Worm (Caenorhabditis elegans) whole organism, L1 larva: Measurements from ENCODE around the gene F53B3.3.
A peak's percentile ranks its signal among the peaks of the same experiment; 100 is the strongest.

Experiments used
- ceh-63 ChIP-seq: fragments of 200-800 bp; sonication (Bioruptor generic); optimal IDR thresholded peaks from 2 replicates; lab custom pipeline; 2018; ENCODE audit warnings: mild to moderate bottlenecking, missing genetic modification characterization, missing compliant biosample characterization
- ceh-8 ChIP-seq: fragments of 200-800 bp; sonication (Bioruptor generic); optimal IDR thresholded peaks from 2 replicates; lab custom pipeline; 2018; ENCODE audit warnings: mild to moderate bottlenecking, missing genetic modification characterization, moderate library complexity, missing compliant biosample characterization
- dsc-1 ChIP-seq: sonication (generic microtip); optimal IDR thresholded peaks from 2 replicates; lab custom pipeline; 2016; ENCODE audit warnings: mild to moderate bottlenecking, missing genetic modification characterization, missing compliant biosample characterization
- egl-13 ChIP-seq: sonication (generic microtip); optimal IDR thresholded peaks from 2 replicates; lab custom pipeline; 2016; ENCODE audit warnings: missing genotype, missing genetic modification reagents, missing genetic modification characterization, missing compliant biosample characterization
- fkh-10 ChIP-seq: sonication (generic microtip); optimal IDR thresholded peaks from 2 replicates; lab custom pipeline; 2017; ENCODE audit warnings: missing biosample characterization, missing genetic modification reagents, missing genetic modification characterization
- fkh-8 ChIP-seq: sonication (generic microtip); optimal IDR thresholded peaks from 2 replicates; lab custom pipeline; 2016; ENCODE audit warnings: mild to moderate bottlenecking, missing genetic modification characterization, missing compliant biosample characterization
- hlh-4 ChIP-seq: sonication (generic microtip); optimal IDR thresholded peaks from 2 replicates; lab custom pipeline; 2016; ENCODE audit warnings: mild to moderate bottlenecking, missing genetic modification characterization, missing compliant biosample characterization
- jun-1 ChIP-seq: fragments of 150-350 bp; optimal IDR thresholded peaks from 2 replicates; lab custom pipeline; 2014; ENCODE audit warnings: missing biosample characterization, missing genetic modification reagents, missing genetic modification characterization
- lin-14 ChIP-seq: fragments of 200-800 bp; sonication (Bioruptor generic); optimal IDR thresholded peaks from 2 replicates; lab custom pipeline; 2018; ENCODE audit warnings: mild to moderate bottlenecking, missing genetic modification characterization, moderate library complexity, missing compliant biosample characterization
- nhr-20 ChIP-seq: sonication (generic microtip); optimal IDR thresholded peaks from 2 replicates; lab custom pipeline; 2016; ENCODE audit warnings: mild to moderate bottlenecking, missing genetic modification characterization, missing compliant biosample characterization
- nhr-47 ChIP-seq: sonication (generic microtip); optimal IDR thresholded peaks from 2 replicates; lab custom pipeline; 2016; ENCODE audit warnings: mild to moderate bottlenecking, missing genetic modification characterization, moderate library complexity, missing compliant biosample characterization
- nhr-71 ChIP-seq: sonication (generic microtip); optimal IDR thresholded peaks from 2 replicates; lab custom pipeline; 2016; ENCODE audit warnings: mild to moderate bottlenecking, missing genetic modification characterization, moderate library complexity, missing compliant biosample characterization
- snpc-4 ChIP-seq: fragments of 150-350 bp; optimal IDR thresholded peaks from 2 replicates; lab custom pipeline; 2014; ENCODE audit warnings: missing biosample characterization, missing genetic modification characterization
- sox-4 ChIP-seq: sonication (generic microtip); optimal IDR thresholded peaks from 2 replicates; lab custom pipeline; 2016; ENCODE audit warnings: missing genetic modification characterization, missing compliant biosample characterization
- swsn-7 ChIP-seq: sonication (generic microtip); optimal IDR thresholded peaks from 2 replicates; lab custom pipeline; 2016; ENCODE audit warnings: missing genetic modification characterization, missing compliant biosample characterization
- unc-130 ChIP-seq: fragments of 150-350 bp; optimal IDR thresholded peaks from 2 replicates; lab custom pipeline; 2017; ENCODE audit warnings: missing biosample characterization, missing genetic modification characterization, inconsistent platforms
- unc-62 ChIP-seq: fragments of 150-350 bp; optimal IDR thresholded peaks from 2 replicates; lab custom pipeline; 2014; ENCODE audit warnings: missing biosample characterization, missing genetic modification reagents, missing genetic modification characterization
- xbp-1 ChIP-seq: sonication (generic microtip); optimal IDR thresholded peaks from 2 replicates; lab custom pipeline; 2016; ENCODE audit warnings: missing genetic modification characterization, missing compliant biosample characterization
- ztf-4 ChIP-seq: fragments of 150-350 bp; optimal IDR thresholded peaks from 2 replicates; lab custom pipeline; 2014; ENCODE audit warnings: missing biosample characterization, missing genetic modification characterization

Gene F53B3.3

DNA sequence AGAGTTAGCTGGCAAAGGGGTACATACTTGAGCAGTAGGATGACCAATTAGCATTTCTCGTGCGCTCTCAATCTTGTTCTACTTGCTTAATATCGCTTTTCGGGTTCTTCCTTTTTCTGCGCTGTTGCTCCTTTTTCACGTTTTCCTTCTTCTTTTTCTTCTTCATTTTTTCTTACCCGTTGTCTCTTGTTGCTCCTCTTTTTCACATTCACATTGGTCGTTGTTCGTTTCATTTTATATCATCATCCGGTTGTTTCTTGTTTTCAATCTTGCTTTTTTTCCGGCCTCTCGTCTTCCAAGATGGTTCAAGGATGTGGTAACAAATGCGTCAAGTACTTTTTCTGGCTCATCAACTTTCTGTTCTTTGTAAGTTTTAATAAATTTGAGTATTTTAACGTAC lies 50.8 kb downstream of the F53B3.3 start, which contains the start of gene tsp-6:
Gene tsp-6 (plus strand): TSS at position 301 of the 400 bp plus-strand sequence.
- TF ChIP-seq nhr-47 (tag; lab: Kevin White, UChicago), result no peak

DNA sequence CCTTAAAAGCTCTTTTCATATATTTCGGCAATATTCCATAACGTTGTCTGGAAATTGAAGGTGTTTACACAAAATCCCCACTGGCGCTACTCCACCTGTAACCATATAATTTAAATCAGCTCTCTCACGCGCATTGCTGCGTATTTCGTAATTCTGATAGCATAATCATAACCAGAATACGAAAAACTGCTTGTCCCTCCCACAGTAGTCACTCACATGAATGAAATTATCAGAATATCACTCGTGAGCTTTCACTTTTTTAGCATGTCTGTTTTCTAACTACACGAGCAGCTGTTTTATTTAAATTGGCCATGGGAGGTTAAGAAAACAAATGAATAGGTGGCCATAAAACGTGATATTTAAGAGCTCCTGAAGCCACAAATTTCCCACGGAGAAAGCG lies 51.2 kb downstream of the F53B3.3 start:
- TF ChIP-seq unc-62 (GFP tag; lab: Kevin White, UChicago), result no peak
- TF ChIP-seq sox-4 (tag; lab: Kevin White, UChicago), result peak; percentile 45
- no peak for TF ChIP-seq ceh-8 (GFP tag; lab: Kevin White, UChicago)
- TF ChIP-seq hlh-4 (tag; lab: Kevin White, UChicago), result peak; percentile 58
- no peak for TF ChIP-seq ceh-63 (GFP tag; lab: Kevin White, UChicago)
- peak; percentile 29 for TF ChIP-seq lin-14 (GFP tag; lab: Kevin White, UChicago)
- TF ChIP-seq snpc-4, result no peak
- peak; percentile 90 for TF ChIP-seq fkh-8 (tag; lab: Kevin White, UChicago)
- no peak for TF ChIP-seq unc-130
- no peak for TF ChIP-seq nhr-20 (tag; lab: Kevin White, UChicago)
- peak; percentile 48 for TF ChIP-seq nhr-47 (tag; lab: Kevin White, UChicago)
- TF ChIP-seq ztf-4 (tag; lab: Kevin White, UChicago), result peak; percentile 26
- TF ChIP-seq xbp-1 (tag; lab: Kevin White, UChicago), result no peak
- TF ChIP-seq nhr-71 (tag; lab: Kevin White, UChicago), result peak; percentile 70

DNA sequence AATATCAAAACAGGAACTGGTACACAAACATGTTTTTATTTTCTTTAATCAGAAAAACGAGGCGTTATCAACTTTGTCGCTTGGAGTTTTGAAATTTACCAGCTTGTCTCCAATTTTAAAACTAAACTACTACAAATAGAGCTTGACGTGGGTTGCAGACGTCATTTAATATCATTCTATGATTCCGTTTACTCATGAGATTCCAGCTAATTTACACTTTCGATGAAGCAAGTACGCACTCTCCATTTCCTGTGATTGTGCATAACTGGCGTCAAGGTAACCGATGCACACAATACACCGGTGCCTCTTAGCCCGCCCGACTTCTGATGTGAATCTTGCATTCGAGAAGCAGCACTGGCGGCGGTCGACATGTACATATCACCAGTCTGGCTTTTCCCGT lies 52.0 kb downstream of the F53B3.3 start:
- TF ChIP-seq lin-14 (GFP tag; lab: Kevin White, UChicago) (peak; percentile 20), dsc-1 (tag; lab: Kevin White, UChicago) (peak; percentile 24), fkh-8 (tag; lab: Kevin White, UChicago) (peak; percentile 97), nhr-71 (tag; lab: Kevin White, UChicago) (peak; percentile 77), ceh-8 (GFP tag; lab: Kevin White, UChicago) (peak; percentile 30), nhr-47 (tag; lab: Kevin White, UChicago) (peak; percentile 72), ztf-4 (tag; lab: Kevin White, UChicago) (no peak), swsn-7 (peak; percentile 37), fkh-10 (GFP tag; lab: Kevin White, UChicago) (peak; percentile 43), jun-1 (tag; lab: Kevin White, UChicago) (no peak), egl-13 (tag; lab: Kevin White, UChicago) (no peak), sox-4 (tag; lab: Kevin White, UChicago) (peak; percentile 62)
- TF ChIP-seq, all 84 proteins: peak for 9
